Fruit fly (Drosophila melanogaster) whole organism, pupa: Measurements from ENCODE around the gene CG13898.

Experiments used
- CG10348 ChIP-seq: fragments of 200-800 bp; sonication (Bioruptor generic); IDR thresholded peaks from 2 replicates; pipeline ENCODE4 v1.3.6; 2022; ENCODE audit warnings: missing biosample characterization, missing genetic modification characterization
- CG12605 ChIP-seq: fragments of 200-800 bp; sonication (Bioruptor generic); IDR thresholded peaks from 2 replicates; pipeline ENCODE4 v1.3.6; 2022; ENCODE audit warnings: missing biosample characterization, missing genetic modification characterization
- CG13204 ChIP-seq: fragments of 200-800 bp; sonication (Bioruptor generic); optimal IDR thresholded peaks from 2 replicates; lab custom pipeline; 2018; ENCODE audit warnings: missing biosample characterization, mild to moderate bottlenecking, missing genetic modification characterization, moderate library complexity
- CG14655 ChIP-seq: fragments of 200-800 bp; sonication (Bioruptor generic); optimal IDR thresholded peaks from 3 replicates; lab custom pipeline; 2017; ENCODE audit warnings: mild to moderate bottlenecking, missing biosample characterization, missing genetic modification reagents, missing genetic modification characterization
- CG15710 ChIP-seq: fragments of 200-800 bp; sonication (Bioruptor generic); optimal IDR thresholded peaks from 2 replicates; lab custom pipeline; 2018; ENCODE audit warnings: missing biosample characterization, mild to moderate bottlenecking, missing genetic modification characterization, moderate library complexity
- CG17806 ChIP-seq: fragments of 200-800 bp; sonication (Bioruptor generic); optimal IDR thresholded peaks from 2 replicates; lab custom pipeline; 2018; ENCODE audit warnings: missing biosample characterization, mild to moderate bottlenecking, missing genetic modification characterization, moderate library complexity
- CG32121 ChIP-seq: fragments of 200-800 bp; sonication (Bioruptor generic); IDR thresholded peaks from 2 replicates; pipeline ENCODE4 v1.3.6; 2022; ENCODE audit warnings: missing biosample characterization, missing genetic modification characterization
- CG34367 ChIP-seq: fragments of 200-800 bp; sonication (Bioruptor generic); optimal IDR thresholded peaks from 2 replicates; lab custom pipeline; 2018; ENCODE audit warnings: missing biosample characterization, mild to moderate bottlenecking, missing genetic modification characterization
- CG4496 ChIP-seq: fragments of 200-800 bp; sonication (Bioruptor generic); IDR thresholded peaks from 3 replicates; pipeline ENCODE4 v1.3.6; 2022; ENCODE audit warnings: missing biosample characterization, missing genetic modification characterization
- CG8159 ChIP-seq: fragments of 200-800 bp; sonication (Bioruptor generic); optimal IDR thresholded peaks from 3 replicates; lab custom pipeline; 2018; ENCODE audit warnings: missing biosample characterization, mild to moderate bottlenecking, missing genetic modification characterization, moderate library complexity
- CG8301 ChIP-seq: fragments of 200-800 bp; sonication (Bioruptor generic); optimal IDR thresholded peaks from 2 replicates; lab custom pipeline; 2018; ENCODE audit warnings: missing biosample characterization, mild to moderate bottlenecking, missing genetic modification characterization
- CG9948 ChIP-seq: fragments of 200-800 bp; sonication (Bioruptor generic); optimal IDR thresholded peaks from 2 replicates; lab custom pipeline; 2018; ENCODE audit warnings: missing biosample characterization, mild to moderate bottlenecking, missing genetic modification characterization, moderate library complexity
- D1 ChIP-seq: fragments of 200-800 bp; sonication (Bioruptor generic); optimal IDR thresholded peaks from 2 replicates; lab custom pipeline; 2018; ENCODE audit warnings: missing biosample characterization, mild to moderate bottlenecking, missing genetic modification characterization, moderate library complexity
- EcR ChIP-seq: fragments of 200-800 bp; sonication (Bioruptor generic); optimal IDR thresholded peaks from 3 replicates; lab custom pipeline; 2019; ENCODE audit warnings: missing biosample characterization, missing genetic modification characterization, mild to moderate bottlenecking, moderate library complexity, missing genetic modification reagents
- Ets98B ChIP-seq: fragments of 200-800 bp; sonication (Bioruptor generic); IDR thresholded peaks from 2 replicates; pipeline ENCODE4 v1.3.6; 2022; ENCODE audit warnings: missing biosample characterization, missing genetic modification characterization
- Pif1A ChIP-seq: fragments of 200-800 bp; sonication (Bioruptor generic); optimal IDR thresholded peaks from 3 replicates; lab custom pipeline; 2016; ENCODE audit warnings: missing biosample characterization, missing genetic modification characterization
- Pif1B ChIP-seq: fragments of 200-800 bp; sonication (Bioruptor generic); optimal IDR thresholded peaks from 3 replicates; lab custom pipeline; 2016; ENCODE audit warnings: missing biosample characterization, missing genetic modification characterization
- Snoo ChIP-seq: fragments of 200-800 bp; sonication (Bioruptor generic); optimal IDR thresholded peaks from 3 replicates; lab custom pipeline; 2017; ENCODE audit warnings: missing biosample characterization, mild to moderate bottlenecking, missing genetic modification characterization, inconsistent platforms
- fd96Ca ChIP-seq: fragments of 200-800 bp; sonication (Bioruptor generic); IDR thresholded peaks from 3 replicates; pipeline ENCODE4 v1.3.6; 2022; ENCODE audit warnings: missing biosample characterization, missing genetic modification characterization
- gl ChIP-seq: fragments of 200-800 bp; sonication (Bioruptor generic); optimal IDR thresholded peaks from 2 replicates; lab custom pipeline; 2018; ENCODE audit warnings: missing biosample characterization, mild to moderate bottlenecking, missing genetic modification characterization
- rn ChIP-seq: fragments of 200-800 bp; sonication (Bioruptor generic); IDR thresholded peaks from 2 replicates; pipeline ENCODE4 v1.3.6; 2022; ENCODE audit warnings: missing biosample characterization, missing genetic modification characterization

CG13898 gene

dm6 chr3L:805642-806218 lies 1.9 kb upstream of the CG13898 start:
- TF ChIP-seq CG34367 (peak; percentile 66), Ets98B (GFP tag; lab: Robert Waterston, UW) (peak; percentile 96), gl (tag; lab: Kevin White, UChicago) (peak; percentile 44), Pif1A (GFP tag; lab: Kevin White, UChicago) (peak; percentile 83), CG15710 (tag; lab: Kevin White, UChicago) (peak; percentile 56), CG10348 (GFP tag; lab: Robert Waterston, UW) (no peak), fd96Ca (peak; percentile 92), CG13204 (GFP tag; lab: Kevin White, UChicago) (peak; percentile 16), D1 (tag; lab: Kevin White, UChicago) (no peak), CG4496 (GFP tag; lab: Robert Waterston, UW) (peak; percentile 96), CG17806 (tag; lab: Kevin White, UChicago) (peak; percentile 74), EcR (no peak), CG9948 (tag; lab: Kevin White, UChicago) (peak; percentile 77), rn (GFP tag; lab: Robert Waterston, UW) (peak; percentile 88), Snoo (tag; lab: Kevin White, UChicago) (peak; percentile 46), CG8301 (tag; lab: Kevin White, UChicago) (peak; percentile 94), CG32121 (GFP tag; lab: Robert Waterston, UW) (peak; percentile 94), CG8159 (tag; lab: Kevin White, UChicago) (peak; percentile 71), Pif1B (peak; percentile 76), CG14655 (peak; percentile 93), CG12605 (peak; percentile 94)

dm6 chr3L:804557-805260 lies 858 bp upstream of the CG13898 start:
- TF ChIP-seq Snoo (tag; lab: Kevin White, UChicago): no peak
- peak; percentile 3 for TF ChIP-seq CG34367
- peak; percentile 29 for TF ChIP-seq CG14655
- TF ChIP-seq CG17806 (tag; lab: Kevin White, UChicago): peak; percentile 44
- TF ChIP-seq CG8159 (tag; lab: Kevin White, UChicago): peak; percentile 61
- TF ChIP-seq CG15710 (tag; lab: Kevin White, UChicago): peak; percentile 34
- TF ChIP-seq CG4496 (GFP tag; lab: Robert Waterston, UW): peak; percentile 24; the same call in 2 of the 3 replicates
- peak; percentile 42 for TF ChIP-seq Pif1A (GFP tag; lab: Kevin White, UChicago)
- TF ChIP-seq Ets98B (GFP tag; lab: Robert Waterston, UW): no peak
- TF ChIP-seq CG8301 (tag; lab: Kevin White, UChicago): peak; percentile 4
- no peak for TF ChIP-seq Pif1B
- TF ChIP-seq CG9948 (tag; lab: Kevin White, UChicago): peak; percentile 36

dm6 chr3L:802700-803273 lies 1.1 kb downstream of the CG13898 start:
- TF ChIP-seq CG10348 (GFP tag; lab: Robert Waterston, UW) (peak; percentile 84), CG14655 (peak; percentile 84), EcR (peak; percentile 34), CG8159 (tag; lab: Kevin White, UChicago) (peak; percentile 90), Pif1A (GFP tag; lab: Kevin White, UChicago) (peak; percentile 94), CG4496 (GFP tag; lab: Robert Waterston, UW) (peak; percentile 97), rn (GFP tag; lab: Robert Waterston, UW) (peak; percentile 94), CG32121 (GFP tag; lab: Robert Waterston, UW) (peak; percentile 94), D1 (tag; lab: Kevin White, UChicago) (peak; percentile 24), CG12605 (peak; percentile 94), CG8301 (tag; lab: Kevin White, UChicago) (peak; percentile 79), CG17806 (tag; lab: Kevin White, UChicago) (peak; percentile 92), gl (tag; lab: Kevin White, UChicago) (peak; percentile 89), Ets98B (GFP tag; lab: Robert Waterston, UW) (peak; percentile 96), fd96Ca (peak; percentile 98), CG9948 (tag; lab: Kevin White, UChicago) (peak; percentile 88), CG13204 (GFP tag; lab: Kevin White, UChicago) (peak; percentile 92), CG15710 (tag; lab: Kevin White, UChicago) (peak; percentile 96), CG34367 (peak; percentile 94), Snoo (tag; lab: Kevin White, UChicago) (peak; percentile 98), Pif1B (peak; percentile 96)

- TF ChIP-seq gl (tag; lab: Kevin White, UChicago) (peak; percentile 43), Snoo (tag; lab: Kevin White, UChicago) (peak; percentile 50), CG10348 (GFP tag; lab: Robert Waterston, UW) (no peak), CG8301 (tag; lab: Kevin White, UChicago) (peak; percentile 79), CG15710 (tag; lab: Kevin White, UChicago) (peak; percentile 73), CG17806 (tag; lab: Kevin White, UChicago) (peak; percentile 81), CG13204 (GFP tag; lab: Kevin White, UChicago) (peak; percentile 24), CG14655 (peak; percentile 78), EcR (no peak), CG34367 (peak; percentile 76), D1 (tag; lab: Kevin White, UChicago) (no peak), CG8159 (tag; lab: Kevin White, UChicago) (peak; percentile 78), CG4496 (GFP tag; lab: Robert Waterston, UW) (peak; percentile 81), fd96Ca (peak; percentile 67; the same call in 2 of the 3 replicates), Ets98B (GFP tag; lab: Robert Waterston, UW) (peak; percentile 74), CG32121 (GFP tag; lab: Robert Waterston, UW) (peak; percentile 77), rn (GFP tag; lab: Robert Waterston, UW) (0 out of 2 replicates have a peak, but pooled peaks have one; percentile 60), CG12605 (peak; percentile 61; the same call in 1 of the 2 replicates), Pif1A (GFP tag; lab: Kevin White, UChicago) (peak; percentile 37), Pif1B (no peak), CG9948 (tag; lab: Kevin White, UChicago) (peak; percentile 77)
Measured at dm6 chr3L:801860-802462, 1.9 kb downstream of the CG13898 start.
